Worm (Caenorhabditis elegans) whole organism, L3 larva: Measurements from ENCODE around the gene F17H10.2.

ENCODE experiments used
- ZK546.5 ChIP-seq: sonication (generic microtip); optimal IDR thresholded peaks from 2 replicates; lab custom pipeline; 2017; ENCODE audit warnings: missing biosample characterization, missing genetic modification characterization
- aly-2 ChIP-seq: fragments of 150-350 bp; optimal IDR thresholded peaks from 2 replicates; lab custom pipeline; 2014; ENCODE audit warnings: missing biosample characterization, missing genetic modification characterization
- ceh-28 ChIP-seq: fragments of 150-350 bp; optimal IDR thresholded peaks from 2 replicates; lab custom pipeline; 2014; ENCODE audit warnings: missing biosample characterization, missing genetic modification reagents, missing genetic modification characterization
- daf-12 ChIP-seq: fragments of 150-350 bp; optimal IDR thresholded peaks from 2 replicates; lab custom pipeline; 2014; ENCODE audit warnings: missing biosample characterization, missing genetic modification reagents, missing genetic modification characterization
- egl-27 ChIP-seq: sonication (generic microtip); optimal IDR thresholded peaks from 4 replicates; lab custom pipeline; 2017; ENCODE audit warnings: missing biosample characterization, missing genetic modification reagents, missing genetic modification characterization
- elt-1 ChIP-seq: fragments of 150-350 bp; optimal IDR thresholded peaks from 2 replicates; lab custom pipeline; 2014; ENCODE audit warnings: missing biosample characterization, missing genetic modification characterization
- elt-2 ChIP-seq: sonication (generic microtip); optimal IDR thresholded peaks from 2 replicates; lab custom pipeline; 2016; ENCODE audit warnings: missing genetic modification reagents, mild to moderate bottlenecking, missing genetic modification characterization, missing compliant biosample characterization
- elt-3 ChIP-seq, 3 experiments: fragments of 150-350 bp in 1 of 3; sonication (generic microtip) in 2 of 3; optimal IDR thresholded peaks; 2 replicates in 2 of 3; 4 replicates in 1 of 3; lab custom pipeline; 2014 to 2017; ENCODE audit warnings: missing biosample characterization in 3 of 3, missing genetic modification characterization in 3 of 3
- eor-1 ChIP-seq, 2 experiments: fragments of 150-350 bp; optimal IDR thresholded peaks; 2 replicates each; lab custom pipeline; 2014 to 2018; ENCODE audit warnings: missing biosample characterization in 2 of 2, missing genetic modification characterization in 2 of 2
- fkh-10 ChIP-seq: sonication (generic microtip); optimal IDR thresholded peaks from 2 replicates; lab custom pipeline; 2017; ENCODE audit warnings: missing biosample characterization, missing genetic modification reagents, missing genetic modification characterization
- fos-1 ChIP-seq: fragments of 150-350 bp; optimal IDR thresholded peaks from 2 replicates; lab custom pipeline; 2014; ENCODE audit warnings: missing biosample characterization, missing genetic modification characterization
- hmg-11 ChIP-seq: sonication (generic microtip); optimal IDR thresholded peaks from 2 replicates; lab custom pipeline; 2016; ENCODE audit warnings: missing genetic modification characterization, missing compliant biosample characterization
- jun-1 ChIP-seq: fragments of 150-350 bp; optimal IDR thresholded peaks from 2 replicates; lab custom pipeline; 2014; ENCODE audit warnings: missing biosample characterization, missing genetic modification reagents, missing genetic modification characterization
- lin-15B ChIP-seq: fragments of 150-350 bp; optimal IDR thresholded peaks from 2 replicates; lab custom pipeline; 2014; ENCODE audit warnings: missing biosample characterization, missing genetic modification characterization
- lin-39 ChIP-seq: fragments of 150-350 bp; optimal IDR thresholded peaks from 2 replicates; lab custom pipeline; 2018; ENCODE audit warnings: missing biosample characterization, missing genetic modification reagents, missing genetic modification characterization
- lsy-12 ChIP-seq: sonication (generic microtip); optimal IDR thresholded peaks from 2 replicates; lab custom pipeline; 2016; ENCODE audit warnings: mild to moderate bottlenecking, missing genetic modification characterization, missing compliant biosample characterization
- mdl-1 ChIP-seq: fragments of 150-350 bp; optimal IDR thresholded peaks from 2 replicates; lab custom pipeline; 2014; ENCODE audit warnings: missing biosample characterization, missing genetic modification characterization
- mml-1 ChIP-seq: fragments of 150-350 bp; sonication (generic microtip); optimal IDR thresholded peaks from 3 replicates; lab custom pipeline; 2014; ENCODE audit warnings: missing biosample characterization, missing genetic modification characterization
- nhr-11 ChIP-seq: fragments of 150-350 bp; optimal IDR thresholded peaks from 2 replicates; lab custom pipeline; 2014; ENCODE audit warnings: missing biosample characterization, missing genetic modification characterization
- nhr-12 ChIP-seq: fragments of 150-350 bp; optimal IDR thresholded peaks from 2 replicates; lab custom pipeline; 2014; ENCODE audit warnings: missing biosample characterization, missing genetic modification characterization
- nhr-23 ChIP-seq: fragments of 150-350 bp; optimal IDR thresholded peaks from 2 replicates; lab custom pipeline; 2014; ENCODE audit warnings: missing biosample characterization, missing genetic modification reagents, missing genetic modification characterization
- nhr-237 ChIP-seq: fragments of 150-350 bp; optimal IDR thresholded peaks from 2 replicates; lab custom pipeline; 2014; ENCODE audit warnings: missing biosample characterization, missing genetic modification characterization
- nhr-25 ChIP-seq: sonication (generic microtip); optimal IDR thresholded peaks from 2 replicates; lab custom pipeline; 2017; ENCODE audit warnings: missing biosample characterization, missing genetic modification characterization
- nhr-28 ChIP-seq: fragments of 150-350 bp; optimal IDR thresholded peaks from 2 replicates; lab custom pipeline; 2014; ENCODE audit warnings: missing biosample characterization, missing genetic modification characterization
- nhr-67 ChIP-seq: fragments of 150-350 bp; optimal IDR thresholded peaks from 2 replicates; lab custom pipeline; 2014; ENCODE audit warnings: missing biosample characterization, missing genetic modification characterization
- nhr-77 ChIP-seq: fragments of 150-350 bp; optimal IDR thresholded peaks from 2 replicates; lab custom pipeline; 2014; ENCODE audit warnings: missing biosample characterization, missing genetic modification characterization
- pha-4 ChIP-seq: fragments of 150-350 bp; optimal IDR thresholded peaks from 2 replicates; lab custom pipeline; 2014; ENCODE audit warnings: missing biosample characterization, missing genetic modification reagents, missing genetic modification characterization
- pqm-1 ChIP-seq: fragments of 150-350 bp; optimal IDR thresholded peaks from 2 replicates; lab custom pipeline; 2017; ENCODE audit warnings: missing biosample characterization, missing genetic modification characterization, inconsistent platforms
- sea-2 ChIP-seq: fragments of 150-350 bp; sonication (generic microtip); optimal IDR thresholded peaks from 4 replicates; lab custom pipeline; 2014; ENCODE audit warnings: missing biosample characterization, missing genetic modification reagents, missing genetic modification characterization
- skn-1 ChIP-seq: fragments of 150-350 bp; optimal IDR thresholded peaks from 2 replicates; lab custom pipeline; 2014; ENCODE audit warnings: missing biosample characterization, missing genetic modification characterization
- snpc-4 ChIP-seq: fragments of 150-350 bp; optimal IDR thresholded peaks from 2 replicates; lab custom pipeline; 2014; ENCODE audit warnings: missing biosample characterization, missing genetic modification characterization
- unc-62 ChIP-seq: fragments of 150-350 bp; sonication (generic microtip); optimal IDR thresholded peaks from 4 replicates; lab custom pipeline; 2014; ENCODE audit warnings: missing biosample characterization, missing genetic modification reagents, missing genetic modification characterization
- zag-1 ChIP-seq: fragments of 150-350 bp; optimal IDR thresholded peaks from 2 replicates; lab custom pipeline; 2014; ENCODE audit warnings: missing biosample characterization, missing genetic modification characterization
- ztf-4 ChIP-seq: fragments of 150-350 bp; optimal IDR thresholded peaks from 2 replicates; lab custom pipeline; 2014; ENCODE audit warnings: missing biosample characterization, missing genetic modification characterization

F17H10.2 gene

ce11 chrX:13082326-13082725, 31.2 kb upstream of the F17H10.2 start, which contains the start of gene str-10:
Gene str-10 (plus strand): TSS chrX:13082626.
- no peak for TF ChIP-seq elt-2 (tag; lab: Kevin White, UChicago)
- no peak for TF ChIP-seq lin-39 (tag; lab: Kevin White, UChicago)
- no peak for TF ChIP-seq unc-62 (GFP tag; lab: Kevin White, UChicago)
- no peak for TF ChIP-seq fos-1 (tag; lab: Kevin White, UChicago)

ce11 chrX:13084273-13084672, 29.3 kb upstream of the F17H10.2 start, which contains the start of gene R03G8.1:
Gene R03G8.1 (plus strand): TSS chrX:13084573.
- TF ChIP-seq nhr-23 (tag; lab: Kevin White, UChicago) (no peak), pha-4 (tag; lab: Kevin White, UChicago) (no peak), hmg-11 (tag; lab: Kevin White, UChicago) (no peak), ZK546.5 (tag; lab: Kevin White, UChicago) (no peak), mdl-1 (tag; lab: Kevin White, UChicago) (no peak), sea-2 (GFP tag; lab: Kevin White, UChicago) (no peak), nhr-237 (tag; lab: Kevin White, UChicago) (no peak), snpc-4 (tag; lab: Kevin White, UChicago) (no peak), aly-2 (tag; lab: Kevin White, UChicago) (no peak), pqm-1 (no peak), nhr-28 (no peak), elt-3 (tag; optimal IDR thresholded peaks at IDR 0.05; lab: Kevin White, UChicago) (no peak), lin-15B (no peak), nhr-77 (no peak), eor-1 (tag; optimal IDR thresholded peaks at IDR 0.05; lab: Kevin White, UChicago) (no peak), fkh-10 (GFP tag; lab: Kevin White, UChicago) (no peak), zag-1 (tag; lab: Kevin White, UChicago) (no peak), nhr-25 (tag; lab: Kevin White, UChicago) (no peak), ztf-4 (tag; lab: Kevin White, UChicago) (no peak)

ce11 chrX:13088539-13088938, 25.0 kb upstream of the F17H10.2 start:
- TF ChIP-seq pqm-1 (peak; percentile 53), aly-2 (tag; lab: Kevin White, UChicago) (no peak), elt-1 (tag; lab: Kevin White, UChicago) (no peak), elt-2 (tag; lab: Kevin White, UChicago) (peak; percentile 59), skn-1 (tag; lab: Kevin White, UChicago) (no peak), mml-1 (tag; lab: Kevin White, UChicago) (no peak), egl-27 (no peak)

ce11 chrX:13090665-13091064, 22.9 kb upstream of the F17H10.2 start, which contains the start of gene R03G8.3:
Gene R03G8.3 (plus strand): TSS chrX:13090965.
- TF ChIP-seq lsy-12: no peak

DNA sequence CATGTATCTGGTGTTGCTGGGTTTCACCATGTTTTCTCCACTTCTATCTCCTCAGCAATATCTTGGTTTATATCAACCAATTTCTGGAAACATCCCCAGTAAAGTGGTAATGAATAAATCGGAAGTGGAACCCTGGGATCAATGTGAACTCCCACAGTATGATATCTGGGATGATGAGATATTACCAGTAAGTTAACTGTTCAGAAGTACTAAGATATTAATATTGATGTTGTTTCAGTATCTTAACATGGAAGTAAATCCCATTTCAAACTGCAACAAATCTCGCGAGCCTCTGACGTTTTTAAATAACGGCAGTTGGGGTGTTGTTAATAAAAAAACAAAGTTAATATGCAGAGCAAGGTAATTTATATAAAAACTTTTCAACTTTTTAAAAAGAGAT, 22.4 kb upstream of the F17H10.2 start:
- no peak for TF ChIP-seq jun-1 (tag; lab: Kevin White, UChicago)
- TF ChIP-seq nhr-11 (tag; lab: Kevin White, UChicago): no peak
- TF ChIP-seq aly-2 (tag; lab: Kevin White, UChicago): no peak
- TF ChIP-seq lin-15B: no peak
- no peak for TF ChIP-seq daf-12 (tag; lab: Kevin White, UChicago)
- TF ChIP-seq nhr-12 (tag; lab: Kevin White, UChicago): no peak
- TF ChIP-seq eor-1 (tag; optimal IDR thresholded peaks at IDR 0.05; lab: Kevin White, UChicago): no peak
- TF ChIP-seq zag-1 (tag; lab: Kevin White, UChicago): no peak
- TF ChIP-seq hmg-11 (tag; lab: Kevin White, UChicago): no peak
- no peak for TF ChIP-seq unc-62 (GFP tag; lab: Kevin White, UChicago)
- no peak for TF ChIP-seq elt-2 (tag; lab: Kevin White, UChicago)
- TF ChIP-seq fkh-10 (GFP tag; lab: Kevin White, UChicago): no peak
- no peak for TF ChIP-seq ceh-28
- no peak for TF ChIP-seq nhr-28
- TF ChIP-seq skn-1 (tag; lab: Kevin White, UChicago): no peak
- TF ChIP-seq nhr-25 (tag; lab: Kevin White, UChicago): no peak
- no peak for TF ChIP-seq nhr-67 (tag; lab: Kevin White, UChicago)
- no peak for TF ChIP-seq mml-1 (tag; lab: Kevin White, UChicago)
